Worm (Caenorhabditis elegans): ENCODE results near the gene Y49A10A.2.

Y49A10A.2 gene

ce11 chrX:10372556-10372955 is at the start of gene Y49A10A.2:
TSS of gene Y49A10A.2 (minus strand) at chrX:10372664.
- TF ChIP-seq egrh-3 (GFP tag; IDR thresholded peaks at IDR 0.05) (no peak), cebp-1 (GFP tag; IDR thresholded peaks at IDR 0.05) (no peak), cebp-1 (tag; optimal IDR thresholded peaks at IDR 0.05) (peak; percentile 27), F23B12.7 (tag; optimal IDR thresholded peaks at IDR 0.05; ENCODE audit: insufficient read depth) (no peak), hmg-1.2 (GFP tag; IDR thresholded peaks at IDR 0.05) (peak; percentile 78), unc-130 (GFP tag; optimal IDR thresholded peaks at IDR 0.05) (no peak), K12H6.12 (tag; optimal IDR thresholded peaks at IDR 0.05) (peak; percentile 5), nfyb-1 (GFP tag; IDR thresholded peaks at IDR 0.05) (0 out of 2 replicates have a peak, but pooled peaks have one; percentile 18), mxl-1 (tag; optimal IDR thresholded peaks at IDR 0.05) (no peak), lsl-1 (GFP tag; optimal IDR thresholded peaks at IDR 0.05) (no peak), zfh-2 (GFP tag; conservative IDR thresholded peaks at IDR 0.05) (peak; percentile 41; the same call in 1 of the 2 replicates), fkh-3 (tag; optimal IDR thresholded peaks at IDR 0.05) (no peak), madf-10 (tag; optimal IDR thresholded peaks at IDR 0.05) (no peak), dpl-1 (GFP tag; optimal IDR thresholded peaks at IDR 0.05) (no peak)

- TF ChIP-seq lsl-1 (GFP tag; optimal IDR thresholded peaks at IDR 0.05) (no peak), akir-1 (GFP tag; optimal IDR thresholded peaks at IDR 0.05) (no peak), cebp-1 (GFP tag; IDR thresholded peaks at IDR 0.05) (peak; percentile 95), cebp-1 (tag; optimal IDR thresholded peaks at IDR 0.05) (peak; percentile 97), pha-4 (tag; optimal IDR thresholded peaks at IDR 0.05) (no peak), bed-2 (GFP tag; IDR thresholded peaks at IDR 0.05) (no peak), ceh-91 (GFP tag; IDR thresholded peaks at IDR 0.05) (no peak), sea-2 (GFP tag; IDR thresholded peaks at IDR 0.05) (no peak), ceh-27 (GFP tag; optimal IDR thresholded peaks at IDR 0.05) (peak; percentile 5), tbp1 (GFP tag; optimal IDR thresholded peaks at IDR 0.05) (no peak), let-526 (GFP tag; IDR thresholded peaks at IDR 0.05) (no peak), attf-5 (GFP tag; optimal IDR thresholded peaks at IDR 0.05) (peak; percentile 71), F52B5.7 (tag; optimal IDR thresholded peaks at IDR 0.05) (no peak), snpc-3.4 (tag; optimal IDR thresholded peaks at IDR 0.05) (no peak), ztf-18 (tag; optimal IDR thresholded peaks at IDR 0.05) (no peak), ztf-3 (GFP tag; optimal IDR thresholded peaks at IDR 0.05) (no peak), die-1 (tag; optimal IDR thresholded peaks at IDR 0.05) (no peak), Y95B8A.8 (GFP tag; IDR thresholded peaks at IDR 0.05) (no peak), let-607 (tag; optimal IDR thresholded peaks at IDR 0.05) (no peak), egl-18 (GFP tag; IDR thresholded peaks at IDR 0.05) (no peak), ccch-3 (GFP tag; optimal IDR thresholded peaks at IDR 0.05) (no peak), rcor-1 (GFP tag; IDR thresholded peaks at IDR 0.05) (0 out of 2 replicates have a peak, but pooled peaks have one; percentile 8), lin-40 (tag; optimal IDR thresholded peaks at IDR 0.05) (no peak), F33H1.4 (GFP tag; IDR thresholded peaks at IDR 0.05) (no peak), bed-1 (GFP tag; IDR thresholded peaks at IDR 0.05) (no peak), pbrm-1 (GFP tag; IDR thresholded peaks at IDR 0.05) (0 out of 2 replicates have a peak, but pooled peaks have one; percentile 11), Y53G8AR.9 (GFP tag; conservative IDR thresholded peaks at IDR 0.05) (no peak), ztf-28 (GFP tag; IDR thresholded peaks at IDR 0.05) (no peak), ceh-58 (GFP tag; IDR thresholded peaks at IDR 0.05) (no peak), T26A5.8 (tag; optimal IDR thresholded peaks at IDR 0.05) (no peak), dpl-1 (GFP tag; optimal IDR thresholded peaks at IDR 0.05) (no peak), efl-1 (GFP tag; optimal IDR thresholded peaks at IDR 0.05) (peak; percentile 39), Y67H2A.10 (GFP tag; conservative IDR thresholded peaks at IDR 0.05) (no peak), C06A6.2 (GFP tag; conservative IDR thresholded peaks at IDR 0.05) (no peak), ztf-22 (GFP tag; optimal IDR thresholded peaks at IDR 0.05) (no peak), mcd-1 (GFP tag; IDR thresholded peaks at IDR 0.05) (0 out of 2 replicates have a peak, but pooled peaks have one; percentile 14), sptf-2 (GFP tag; optimal IDR thresholded peaks at IDR 0.05) (no peak), B0261.1 (tag; optimal IDR thresholded peaks at IDR 0.05) (no peak)
Observed at ce11 chrX:10419743-10420142, 47.3 kb upstream of the Y49A10A.2 start, which contains the start of gene cdk-11.2. TSS of gene cdk-11.2 (minus strand) at chrX:10419765.
